Worm (Caenorhabditis elegans) whole organism, mixed stage, embryonic: ENCODE measurements around the gene eef-1G.

Source experiments
- cnd-1 ChIP-seq: fragments of 200-800 bp; sonication (Bioruptor generic); optimal IDR thresholded peaks from 2 replicates; lab custom pipeline; 2018; ENCODE audit warnings: mild to moderate bottlenecking, missing genetic modification characterization, missing compliant biosample characterization
- elt-1 ChIP-seq: sonication (generic microtip); optimal IDR thresholded peaks from 2 replicates; lab custom pipeline; 2017; ENCODE audit warnings: missing genetic modification characterization, mild to moderate bottlenecking, missing compliant biosample characterization, antibody characterized with exemption, moderate library complexity, borderline replicate concordance; ENCODE audit not compliant: insufficient read depth
- elt-3 ChIP-seq: fragments of 150-350 bp; optimal IDR thresholded peaks from 2 replicates; lab custom pipeline; 2014; ENCODE audit warnings: missing biosample characterization, missing genetic modification characterization
- ham-2 ChIP-seq: fragments of 200-800 bp; sonication (Bioruptor generic); optimal IDR thresholded peaks from 2 replicates; lab custom pipeline; 2018; ENCODE audit warnings: mild to moderate bottlenecking, missing genetic modification characterization, missing compliant biosample characterization
- lin-13 ChIP-seq: fragments of 150-350 bp; optimal IDR thresholded peaks from 2 replicates; lab custom pipeline; 2014; ENCODE audit warnings: missing biosample characterization, missing genetic modification characterization
- lsy-2 ChIP-seq: fragments of 150-350 bp; optimal IDR thresholded peaks from 2 replicates; lab custom pipeline; 2014; ENCODE audit warnings: missing biosample characterization, missing genetic modification characterization
- nhr-237 ChIP-seq: fragments of 150-350 bp; optimal IDR thresholded peaks from 2 replicates; lab custom pipeline; 2014; ENCODE audit warnings: missing biosample characterization, missing genetic modification characterization
- nhr-28 ChIP-seq: fragments of 150-350 bp; optimal IDR thresholded peaks from 2 replicates; lab custom pipeline; 2014; ENCODE audit warnings: missing biosample characterization, missing genetic modification characterization
- pha-4 ChIP-seq: fragments of 150-350 bp; optimal IDR thresholded peaks from 2 replicates; lab custom pipeline; 2018; ENCODE audit warnings: missing biosample characterization, missing genetic modification reagents, missing genetic modification characterization
- unc-39 ChIP-seq: fragments of 150-350 bp; optimal IDR thresholded peaks from 2 replicates; lab custom pipeline; 2014; ENCODE audit warnings: missing biosample characterization, missing genetic modification characterization
- unc-62 ChIP-seq: fragments of 150-350 bp; optimal IDR thresholded peaks from 2 replicates; lab custom pipeline; 2014; ENCODE audit warnings: missing biosample characterization, missing genetic modification reagents, missing genetic modification characterization
- ztf-11 ChIP-seq: fragments of 150-350 bp; optimal IDR thresholded peaks from 2 replicates; lab custom pipeline; 2014; ENCODE audit warnings: missing biosample characterization, missing genetic modification characterization

DNA sequence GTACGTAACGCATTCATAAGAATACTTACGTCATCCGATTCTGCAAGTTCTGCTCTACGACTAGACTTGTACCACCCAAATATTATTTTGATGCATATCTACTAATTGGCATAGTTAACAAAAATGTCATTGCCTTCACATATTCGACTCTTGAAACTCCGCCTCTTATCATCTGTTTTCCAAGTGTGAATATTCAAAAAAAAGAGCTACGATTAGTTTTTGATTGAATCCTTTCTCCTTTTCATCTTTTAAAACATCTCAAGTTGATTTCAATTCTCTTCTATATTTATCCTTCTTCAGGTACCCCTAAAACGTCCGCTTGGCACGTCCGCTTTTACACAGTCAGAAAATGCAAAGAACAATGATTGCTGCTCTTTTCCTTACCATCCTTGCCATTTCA lies 17.6 kb upstream of the eef-1G start, which contains the start of gene F17C11.2:
- TF ChIP-seq ham-2 (no peak), ztf-11 (tag; lab: Kevin White, UChicago) (no peak), unc-62 (GFP tag; lab: Kevin White, UChicago) (no peak), elt-1 (no peak), elt-3 (tag; lab: Kevin White, UChicago) (no peak), nhr-28 (tag; lab: Kevin White, UChicago) (no peak), lsy-2 (no peak), nhr-237 (no peak), unc-39 (tag; lab: Kevin White, UChicago) (no peak), lin-13 (no peak), cnd-1 (tag; lab: Kevin White, UChicago) (no peak), pha-4 (tag; lab: Kevin White, UChicago) (no peak)
